Worm (Caenorhabditis elegans) whole organism, mixed stage, embryonic: ENCODE results near the gene sup-37.

ENCODE experiments used
- M03D4.4 ChIP-seq: sonication (generic microtip); optimal IDR thresholded peaks from 2 replicates; lab custom pipeline; 2017; ENCODE audit warnings: mild to moderate bottlenecking, missing genetic modification characterization, missing compliant biosample characterization
- blmp-1 ChIP-seq: fragments of 150-350 bp; optimal IDR thresholded peaks from 2 replicates; lab custom pipeline; 2014; ENCODE audit warnings: missing biosample characterization, missing genetic modification characterization
- ces-1 ChIP-seq: fragments of 150-350 bp; optimal IDR thresholded peaks from 2 replicates; lab custom pipeline; 2014; ENCODE audit warnings: missing biosample characterization, missing genetic modification reagents, missing genetic modification characterization
- elt-3 ChIP-seq: fragments of 150-350 bp; optimal IDR thresholded peaks from 2 replicates; lab custom pipeline; 2014; ENCODE audit warnings: missing biosample characterization, missing genetic modification characterization
- pha-4 ChIP-seq: fragments of 150-350 bp; optimal IDR thresholded peaks from 2 replicates; lab custom pipeline; 2018; ENCODE audit warnings: missing biosample characterization, missing genetic modification reagents, missing genetic modification characterization
- snpc-4 ChIP-seq: fragments of 150-350 bp; optimal IDR thresholded peaks from 2 replicates; lab custom pipeline; 2014; ENCODE audit warnings: missing biosample characterization, missing genetic modification characterization
- sptf-1 ChIP-seq: sonication (generic microtip); optimal IDR thresholded peaks from 2 replicates; lab custom pipeline; 2017; ENCODE audit warnings: mild to moderate bottlenecking, missing genetic modification characterization, moderate library complexity, missing compliant biosample characterization
- unc-39 ChIP-seq: fragments of 150-350 bp; optimal IDR thresholded peaks from 2 replicates; lab custom pipeline; 2014; ENCODE audit warnings: missing biosample characterization, missing genetic modification characterization
- ztf-11 ChIP-seq: fragments of 150-350 bp; optimal IDR thresholded peaks from 2 replicates; lab custom pipeline; 2014; ENCODE audit warnings: missing biosample characterization, missing genetic modification characterization

- TF ChIP-seq M03D4.4 (tag; lab: Kevin White, UChicago), result no peak
- TF ChIP-seq blmp-1 (tag; lab: Kevin White, UChicago), result no peak
- TF ChIP-seq sptf-1, result no peak
- no peak for TF ChIP-seq snpc-4 (tag; lab: Kevin White, UChicago)
- TF ChIP-seq unc-39 (tag; lab: Kevin White, UChicago), result no peak
- TF ChIP-seq ztf-11 (tag; lab: Kevin White, UChicago), result no peak
- TF ChIP-seq elt-3 (tag; lab: Kevin White, UChicago), result no peak
- TF ChIP-seq pha-4, result no peak
- TF ChIP-seq ces-1 (GFP tag; lab: Kevin White, UChicago), result no peak
Observed at ce11 chrV:8739136-8739535, 47.2 kb upstream of the sup-37 start, which contains the start of gene ZC196.2.
